Worm (Caenorhabditis elegans): ENCODE data around the gene nhr-10.
"Not testable (repeated sequence)": the region's sequence is repeated elsewhere in the genome, so short reads cannot be mapped to it uniquely, and the experiment has no call there.

The nhr-10 gene

DNA sequence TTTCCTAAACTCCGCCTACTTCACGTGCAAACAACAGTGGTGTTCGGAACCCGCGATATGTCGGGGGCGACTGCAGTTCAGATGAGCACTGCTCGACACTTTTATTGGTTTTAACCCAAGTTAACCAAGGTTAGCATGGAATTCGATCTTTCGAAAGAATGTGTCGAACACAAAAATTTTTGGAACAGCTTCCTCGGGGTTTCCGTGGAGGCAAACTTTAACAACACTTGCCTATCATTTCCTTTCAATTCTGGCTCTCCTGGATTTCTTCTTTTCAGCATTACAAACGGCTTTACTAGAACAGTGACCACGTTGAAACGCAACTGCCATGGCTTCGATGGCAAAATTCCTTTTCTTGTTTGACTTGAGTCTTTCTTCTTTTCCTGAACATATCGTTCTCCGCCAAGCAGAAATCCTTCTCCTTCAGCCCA lies 26.1 kb upstream of the nhr-10 start:
- TF ChIP-seq W03F9.2 (tag; optimal IDR thresholded peaks at IDR 0.05) (peak; percentile 66), dao-5 (tag; optimal IDR thresholded peaks at IDR 0.05) (no peak), him-1 (tag; optimal IDR thresholded peaks at IDR 0.05) (no peak)

DNA sequence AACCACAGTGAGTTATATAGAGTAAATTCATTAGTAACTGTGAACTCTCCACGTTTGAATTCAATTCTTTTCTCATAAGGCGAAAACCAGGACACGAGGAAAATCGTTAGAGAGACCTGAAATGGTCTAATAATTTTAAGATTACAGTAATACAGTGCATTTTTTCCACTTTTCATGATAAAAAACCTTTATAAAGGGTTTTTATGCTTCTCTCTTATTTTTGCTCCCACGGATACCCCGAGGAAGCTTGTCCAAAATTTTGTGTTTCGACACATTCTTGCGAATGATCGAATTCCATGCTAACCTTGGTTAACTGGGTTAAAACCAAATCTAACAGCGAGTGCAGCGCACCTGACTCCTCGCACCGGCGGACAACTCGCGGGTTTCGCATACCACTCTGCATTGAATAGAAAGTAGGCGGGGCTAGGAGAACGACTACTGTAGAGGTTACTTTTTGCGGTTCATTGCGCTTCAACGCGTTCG lies 25.0 kb upstream of the nhr-10 start:
- TF ChIP-seq him-1 (tag; optimal IDR thresholded peaks at IDR 0.05) (no peak), dao-5 (tag; optimal IDR thresholded peaks at IDR 0.05) (no peak), W03F9.2 (tag; optimal IDR thresholded peaks at IDR 0.05) (no peak)

DNA sequence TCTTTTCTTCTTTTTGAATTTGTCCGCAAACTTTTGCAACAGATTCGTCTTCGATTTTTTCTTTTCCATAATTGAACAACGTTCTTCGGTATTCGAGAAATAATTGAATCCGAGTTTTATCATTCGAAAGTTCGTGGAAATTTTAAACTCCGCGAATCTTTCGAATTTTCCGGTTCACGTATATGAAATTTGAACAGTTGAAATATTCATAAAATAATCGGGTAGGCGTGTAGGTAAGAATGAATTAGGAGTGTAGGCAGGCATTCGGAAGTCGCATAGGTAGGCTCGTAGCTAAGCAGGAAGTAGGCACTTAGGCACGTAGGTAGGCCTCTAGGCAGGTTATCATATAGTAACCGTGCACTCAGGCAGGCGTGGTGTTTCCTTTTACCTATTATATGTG lies 22.9 kb upstream of the nhr-10 start, which contains the start of gene B0280.11:
Gene B0280.11, minus strand, starts transcription at position 101 of the 400 bp plus-strand sequence.
- TF ChIP-seq dao-5 (tag; optimal IDR thresholded peaks at IDR 0.05) (no peak), W03F9.2 (tag; optimal IDR thresholded peaks at IDR 0.05) (no peak), him-1 (tag; optimal IDR thresholded peaks at IDR 0.05) (no peak)

ce11 chrIII:7136015-7136414 lies 20.8 kb upstream of the nhr-10 start, which contains the start of gene B0280.17:
B0280.17 (minus strand) TSS chrIII:7136115.
- TF ChIP-seq him-1 (tag; optimal IDR thresholded peaks at IDR 0.05) = no peak
- TF ChIP-seq W03F9.2 (tag; optimal IDR thresholded peaks at IDR 0.05) = no peak
- TF ChIP-seq dao-5 (tag; optimal IDR thresholded peaks at IDR 0.05) = no peak

ce11 chrIII:7133559-7133958 lies 18.3 kb upstream of the nhr-10 start, which contains the start of the genes pot-1 and ggtb-1:
pot-1 (minus strand) TSS chrIII:7133678.
ggtb-1 (plus strand) TSS chrIII:7133766.
- TF ChIP-seq dao-5 (tag; optimal IDR thresholded peaks at IDR 0.05) = no peak
- TF ChIP-seq him-1 (tag; optimal IDR thresholded peaks at IDR 0.05) = no peak
- no peak for TF ChIP-seq W03F9.2 (tag; optimal IDR thresholded peaks at IDR 0.05)

ce11 chrIII:7128601-7129000 lies 13.4 kb upstream of the nhr-10 start, which contains the start of gene viro-2:
viro-2 (plus strand) TSS chrIII:7128901.
- TF ChIP-seq W03F9.2, dao-5, him-1 (tag; optimal IDR thresholded peaks at IDR 0.05): not testable (repeated sequence)

ce11 chrIII:7124364-7124763 lies 9.1 kb upstream of the nhr-10 start, which contains the start of gene B0280.2:
B0280.2 (plus strand) TSS chrIII:7124664.
- no peak for TF ChIP-seq him-1 (tag; optimal IDR thresholded peaks at IDR 0.05)
- TF ChIP-seq dao-5 (tag; optimal IDR thresholded peaks at IDR 0.05) = no peak
- TF ChIP-seq W03F9.2 (tag; optimal IDR thresholded peaks at IDR 0.05) = no peak

- TF ChIP-seq him-1 (tag; optimal IDR thresholded peaks at IDR 0.05) (no peak), W03F9.2 (tag; optimal IDR thresholded peaks at IDR 0.05) (peak; percentile 59)
Measured at ce11 chrIII:7122860-7123259, 7.6 kb upstream of the nhr-10 start, which contains the start of the genes B0280.9 and rpia-1. B0280.9 (minus strand) TSS chrIII:7122895. rpia-1 (plus strand) TSS chrIII:7123128.

DNA sequence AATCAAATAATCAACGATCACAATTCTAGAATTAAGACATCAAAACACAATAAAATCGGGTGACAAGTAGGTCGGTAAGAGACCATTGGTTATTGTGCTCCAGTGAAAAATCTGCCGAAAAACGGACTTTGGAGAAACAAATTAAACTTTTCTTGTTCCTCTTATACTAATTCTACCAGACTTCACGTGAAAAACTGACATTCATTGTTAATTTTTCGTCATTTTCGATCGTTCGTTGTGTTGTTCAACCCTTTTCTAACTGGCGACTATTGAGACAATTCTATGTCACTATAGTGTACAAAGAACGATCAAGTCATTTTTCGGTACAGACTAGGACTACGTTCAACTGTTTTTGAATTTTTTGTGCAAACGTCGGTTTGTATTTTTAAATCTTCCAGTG lies 5.2 kb upstream of the nhr-10 start:
- no peak for TF ChIP-seq dao-5 (tag; optimal IDR thresholded peaks at IDR 0.05)
- TF ChIP-seq W03F9.2 (tag; optimal IDR thresholded peaks at IDR 0.05) = no peak
- no peak for TF ChIP-seq him-1 (tag; optimal IDR thresholded peaks at IDR 0.05)

DNA sequence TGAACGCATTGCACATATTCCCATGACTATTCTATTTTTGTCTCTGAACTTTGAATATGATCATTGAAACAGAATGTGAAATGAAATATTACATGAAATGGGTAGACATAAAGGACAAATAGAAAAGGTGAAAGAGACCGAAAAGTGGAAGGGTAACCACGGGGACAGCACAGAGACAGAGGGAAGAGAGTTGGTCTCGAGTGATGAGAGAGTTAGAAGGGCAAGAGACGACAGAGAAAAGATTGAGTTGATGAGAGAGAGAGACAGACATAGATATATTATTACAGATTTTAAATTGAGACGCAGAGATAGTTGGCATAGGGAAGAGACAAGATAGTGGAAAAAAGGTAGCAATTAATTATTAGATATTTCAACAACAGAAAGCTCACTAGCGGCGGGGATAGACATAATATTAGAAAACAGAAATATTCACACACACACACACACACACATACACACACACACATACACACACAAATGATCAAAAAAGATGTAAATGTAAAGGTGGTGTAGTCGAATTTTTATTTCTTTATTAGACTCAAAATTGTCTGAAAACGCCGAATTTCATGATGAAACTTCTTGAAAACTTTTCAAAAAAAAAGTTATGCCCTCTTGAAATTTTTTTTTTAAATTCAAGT lies 1.5 kb upstream of the nhr-10 start:
- peak; percentile 56 for TF ChIP-seq W03F9.2 (tag; optimal IDR thresholded peaks at IDR 0.05)
- no peak for TF ChIP-seq dao-5 (tag; optimal IDR thresholded peaks at IDR 0.05)
- no peak for TF ChIP-seq him-1 (tag; optimal IDR thresholded peaks at IDR 0.05)

DNA sequence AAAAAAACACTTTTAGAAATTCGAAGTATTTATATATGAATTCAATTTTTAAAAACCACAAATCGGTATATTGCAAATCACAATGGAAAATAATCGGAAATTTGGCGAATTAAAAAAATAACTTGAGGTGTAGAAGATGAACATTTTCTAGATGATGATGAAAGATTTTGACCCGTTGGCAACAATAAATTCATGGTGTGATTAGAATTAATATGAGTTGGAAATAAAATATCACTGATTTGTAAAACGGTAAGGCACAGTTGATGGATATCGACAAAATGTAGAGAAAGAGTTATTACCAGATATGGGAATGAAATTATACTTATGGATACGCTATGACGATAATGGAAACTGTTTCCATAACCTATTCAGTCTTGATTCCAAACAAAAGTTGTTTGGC lies 3.0 kb downstream of the nhr-10 start:
- TF ChIP-seq W03F9.2 (tag; optimal IDR thresholded peaks at IDR 0.05) (no peak), dao-5 (tag; optimal IDR thresholded peaks at IDR 0.05) (no peak), him-1 (tag; optimal IDR thresholded peaks at IDR 0.05) (no peak)

- no peak for TF ChIP-seq dao-5 (tag; optimal IDR thresholded peaks at IDR 0.05)
- TF ChIP-seq W03F9.2 (tag; optimal IDR thresholded peaks at IDR 0.05) = no peak
- no peak for TF ChIP-seq him-1 (tag; optimal IDR thresholded peaks at IDR 0.05)
Measured at ce11 chrIII:7111793-7112192, 3.4 kb downstream of the nhr-10 start, which contains the start of gene B0280.7. B0280.7 (minus strand) TSS chrIII:7111893.

DNA sequence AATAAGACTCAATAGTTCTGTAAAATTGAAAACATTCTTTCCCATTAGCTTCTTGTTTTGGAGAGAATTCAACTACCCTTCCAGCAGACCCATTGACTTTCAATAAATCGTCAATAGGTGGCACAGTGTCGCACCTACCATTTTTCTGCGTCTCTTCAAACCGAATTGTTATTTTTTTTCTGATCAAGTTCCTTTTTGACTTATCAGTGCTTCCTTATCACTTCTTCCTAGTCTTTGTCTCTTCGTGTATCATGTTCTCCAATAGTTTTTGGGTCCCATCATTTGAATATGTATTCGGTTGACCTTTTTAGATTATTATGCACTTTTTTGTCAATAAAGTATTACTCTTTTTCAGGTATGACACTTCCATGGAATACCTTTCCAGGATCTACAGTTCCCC lies 7.3 kb downstream of the nhr-10 start, which contains the start of gene odd-1:
Gene odd-1, plus strand, starts transcription at position 349 of the 400 bp plus-strand sequence.
- TF ChIP-seq W03F9.2 (tag; optimal IDR thresholded peaks at IDR 0.05) = no peak
- no peak for TF ChIP-seq dao-5 (tag; optimal IDR thresholded peaks at IDR 0.05)
- TF ChIP-seq him-1 (tag; optimal IDR thresholded peaks at IDR 0.05) = no peak

- TF ChIP-seq W03F9.2 (tag; optimal IDR thresholded peaks at IDR 0.05) (no peak), him-1 (tag; optimal IDR thresholded peaks at IDR 0.05) (no peak), dao-5 (tag; optimal IDR thresholded peaks at IDR 0.05) (no peak)
Measured at ce11 chrIII:7106854-7107253, 8.4 kb downstream of the nhr-10 start.

Measured in whole organism, L4/young adult.